Worm (Caenorhabditis elegans) whole organism, L2 larva: ENCODE measurements around the gene Y48E1B.8.
A peak's percentile ranks its signal among the peaks of the same experiment; 100 is the strongest.

Source experiments
- ZK546.5 ChIP-seq: sonication (generic microtip); optimal IDR thresholded peaks from 2 replicates; lab custom pipeline; 2017; ENCODE audit warnings: missing biosample characterization, missing genetic modification characterization
- aly-2 ChIP-seq: fragments of 150-350 bp; optimal IDR thresholded peaks from 2 replicates; lab custom pipeline; 2014; ENCODE audit warnings: missing biosample characterization, missing genetic modification characterization
- ama-1 ChIP-seq: fragments of 150-350 bp; optimal IDR thresholded peaks from 2 replicates; lab custom pipeline; 2018; ENCODE audit warnings: inconsistent platforms
- ceh-16 ChIP-seq: fragments of 150-350 bp; optimal IDR thresholded peaks from 2 replicates; lab custom pipeline; 2014; ENCODE audit warnings: missing biosample characterization, missing genetic modification characterization
- dmd-4 ChIP-seq: sonication (generic microtip); optimal IDR thresholded peaks from 2 replicates; lab custom pipeline; 2017; ENCODE audit warnings: missing biosample characterization, missing genetic modification characterization
- egl-27 ChIP-seq: sonication (generic microtip); optimal IDR thresholded peaks from 3 replicates; lab custom pipeline; 2017; ENCODE audit warnings: missing biosample characterization, missing genetic modification reagents, missing genetic modification characterization
- elt-1 ChIP-seq: fragments of 150-350 bp; optimal IDR thresholded peaks from 2 replicates; lab custom pipeline; 2014; ENCODE audit warnings: missing biosample characterization, missing genetic modification characterization
- elt-3 ChIP-seq: sonication (generic microtip); optimal IDR thresholded peaks from 2 replicates; lab custom pipeline; 2017; ENCODE audit warnings: missing biosample characterization, missing genetic modification characterization
- fos-1 ChIP-seq: fragments of 150-350 bp; optimal IDR thresholded peaks from 2 replicates; lab custom pipeline; 2014; ENCODE audit warnings: missing biosample characterization, missing genetic modification characterization
- gmeb-1 ChIP-seq: fragments of 150-350 bp; optimal IDR thresholded peaks from 2 replicates; lab custom pipeline; 2014; ENCODE audit warnings: missing biosample characterization, missing genetic modification characterization
- lin-11 ChIP-seq: fragments of 150-350 bp; sonication (generic microtip); optimal IDR thresholded peaks from 2 replicates; lab custom pipeline; 2014; ENCODE audit warnings: missing biosample characterization, missing genetic modification characterization, inconsistent platforms, mixed read lengths
- lin-39 ChIP-seq: fragments of 150-350 bp; optimal IDR thresholded peaks from 2 replicates; lab custom pipeline; 2014; ENCODE audit warnings: missing biosample characterization, missing genetic modification reagents, missing genetic modification characterization
- lsy-2 ChIP-seq, 2 experiments: fragments of 150-350 bp in 1 of 2; sonication (generic microtip) in 1 of 2; optimal IDR thresholded peaks; 2 replicates each; lab custom pipeline; 2014 to 2017; ENCODE audit warnings: missing biosample characterization in 2 of 2, missing genetic modification characterization in 2 of 2
- mbf-1 ChIP-seq: sonication (generic microtip); optimal IDR thresholded peaks from 2 replicates; lab custom pipeline; 2017; ENCODE audit warnings: missing biosample characterization, missing genetic modification characterization
- mdl-1 ChIP-seq, 2 experiments: fragments of 150-350 bp in 1 of 2; sonication (generic microtip) in 1 of 2; optimal IDR thresholded peaks; 2 replicates each; lab custom pipeline; 2017; ENCODE audit warnings: missing biosample characterization in 2 of 2, missing genetic modification characterization in 2 of 2
- nhr-10 ChIP-seq: sonication (generic microtip); optimal IDR thresholded peaks from 2 replicates; lab custom pipeline; 2017; ENCODE audit warnings: missing biosample characterization, missing genetic modification characterization
- nhr-11 ChIP-seq: fragments of 150-350 bp; optimal IDR thresholded peaks from 2 replicates; lab custom pipeline; 2014; ENCODE audit warnings: missing biosample characterization, missing genetic modification characterization
- nhr-12 ChIP-seq: fragments of 150-350 bp; optimal IDR thresholded peaks from 2 replicates; lab custom pipeline; 2014; ENCODE audit warnings: missing biosample characterization, missing genetic modification characterization
- nhr-129 ChIP-seq: fragments of 150-350 bp; optimal IDR thresholded peaks from 2 replicates; lab custom pipeline; 2014; ENCODE audit warnings: missing biosample characterization, missing genetic modification characterization
- nhr-21 ChIP-seq: fragments of 150-350 bp; optimal IDR thresholded peaks from 2 replicates; lab custom pipeline; 2014; ENCODE audit warnings: missing biosample characterization, missing genetic modification characterization
- nhr-23 ChIP-seq: fragments of 150-350 bp; optimal IDR thresholded peaks from 2 replicates; lab custom pipeline; 2014; ENCODE audit warnings: missing biosample characterization, missing genetic modification reagents, missing genetic modification characterization
- nhr-25 ChIP-seq: fragments of 150-350 bp; sonication (generic microtip); optimal IDR thresholded peaks from 3 replicates; lab custom pipeline; 2014; ENCODE audit warnings: missing biosample characterization, missing genetic modification characterization
- nhr-6 ChIP-seq: fragments of 150-350 bp; optimal IDR thresholded peaks from 2 replicates; lab custom pipeline; 2014; ENCODE audit warnings: missing biosample characterization, missing genetic modification characterization
- peb-1 ChIP-seq: fragments of 150-350 bp; optimal IDR thresholded peaks from 2 replicates; lab custom pipeline; 2014; ENCODE audit warnings: missing biosample characterization, missing genetic modification characterization
- skn-1 ChIP-seq: sonication (generic microtip); optimal IDR thresholded peaks from 2 replicates; lab custom pipeline; 2017; ENCODE audit warnings: missing biosample characterization, missing genetic modification characterization
- sma-9 ChIP-seq, 2 experiments: fragments of 150-350 bp in 1 of 2; sonication (generic microtip) in 1 of 2; optimal IDR thresholded peaks; 2 replicates each; lab custom pipeline; 2014 to 2016; ENCODE audit warnings: missing genetic modification characterization in 2 of 2, mild to moderate bottlenecking in 1 of 2, missing biosample characterization in 1 of 2, missing compliant biosample characterization in 1 of 2, missing genetic modification reagents in 1 of 2, moderate library complexity in 1 of 2
- snpc-4 ChIP-seq: fragments of 150-350 bp; optimal IDR thresholded peaks from 2 replicates; lab custom pipeline; 2014; ENCODE audit warnings: missing biosample characterization, missing genetic modification characterization
- unc-62 ChIP-seq: fragments of 150-350 bp; optimal IDR thresholded peaks from 2 replicates; lab custom pipeline; 2014; ENCODE audit warnings: missing biosample characterization, missing genetic modification reagents, missing genetic modification characterization
- zag-1 ChIP-seq: fragments of 150-350 bp; optimal IDR thresholded peaks from 2 replicates; lab custom pipeline; 2014; ENCODE audit warnings: missing biosample characterization, missing genetic modification characterization
- ztf-1 ChIP-seq: fragments of 200-800 bp; sonication (Bioruptor generic); conservative IDR thresholded peaks from 2 replicates; pipeline ENCODE4 v1.3.6; 2022; ENCODE audit warnings: missing genetic modification characterization, missing compliant biosample characterization
- ztf-4 ChIP-seq: fragments of 150-350 bp; optimal IDR thresholded peaks from 2 replicates; lab custom pipeline; 2014; ENCODE audit warnings: missing biosample characterization, missing genetic modification characterization

Gene Y48E1B.8

DNA sequence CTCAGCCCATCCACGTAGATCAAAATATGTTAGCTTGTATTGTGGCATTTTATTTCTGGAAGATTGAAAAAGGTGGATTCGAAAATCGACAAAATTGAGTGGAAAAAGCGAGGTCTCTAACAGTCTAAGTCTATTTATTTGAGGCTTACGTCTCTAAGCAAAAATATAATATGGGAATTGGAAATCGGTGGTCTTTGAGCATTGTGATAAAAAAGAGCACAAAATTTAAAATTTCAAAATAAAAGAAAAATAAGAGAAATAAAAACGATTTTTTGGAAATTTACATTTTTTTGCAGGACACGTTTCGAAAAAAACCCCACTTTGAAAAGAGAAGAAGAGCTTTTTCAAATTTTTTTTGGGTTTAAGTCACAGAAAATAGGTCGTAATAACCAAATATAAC is 27.6 kb downstream of the Y48E1B.8 start, which contains the start of gene gst-15:
Gene gst-15 (minus strand): TSS at position 101 of the 400 bp plus-strand sequence.
- TF ChIP-seq nhr-11 (tag; lab: Kevin White, UChicago) (no peak), unc-62 (GFP tag; lab: Kevin White, UChicago) (no peak), zag-1 (tag; lab: Kevin White, UChicago) (no peak)

DNA sequence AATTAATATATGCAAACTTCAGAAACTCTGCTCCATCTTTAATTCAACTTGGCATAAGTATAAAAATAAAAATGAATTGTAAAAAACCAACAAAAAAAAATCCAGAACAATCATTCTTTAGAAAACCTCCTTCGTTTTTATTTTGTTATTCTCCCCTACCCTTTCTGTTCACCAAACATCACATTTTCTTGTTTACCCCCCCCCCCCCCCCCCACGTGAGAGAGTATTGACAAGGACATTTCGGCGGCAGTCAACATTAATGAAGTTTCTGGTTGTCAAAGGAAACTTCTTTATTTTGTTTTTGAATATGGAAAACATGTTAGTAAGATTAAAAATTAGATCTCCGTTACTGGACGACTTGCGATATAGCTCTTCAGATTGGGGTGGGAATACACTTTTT is 29.0 kb downstream of the Y48E1B.8 start:
- TF ChIP-seq aly-2 (tag; lab: Kevin White, UChicago) = no peak
- TF ChIP-seq ZK546.5 (tag; lab: Kevin White, UChicago) = no peak
- TF ChIP-seq, all 48 proteins: peak for 0

DNA sequence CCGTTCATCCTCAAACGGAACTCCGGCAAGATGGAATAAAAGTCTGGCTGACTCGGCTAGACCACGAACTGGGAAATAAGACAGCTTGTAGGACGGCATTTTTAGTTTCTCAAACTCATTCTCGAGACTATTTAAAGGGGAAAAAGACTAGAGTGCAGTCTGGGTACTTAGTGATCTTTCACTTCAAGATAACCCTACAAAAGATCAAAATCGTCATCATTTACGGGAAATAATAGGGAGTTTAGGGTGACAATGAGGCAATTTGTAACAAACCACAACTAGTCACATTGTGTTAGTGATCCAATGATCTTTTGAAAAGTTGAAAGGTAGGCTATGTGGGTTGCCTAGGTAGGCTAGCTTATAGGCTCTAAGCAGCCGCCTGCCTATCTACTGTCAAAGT is 30.5 kb downstream of the Y48E1B.8 start, which contains the start of gene gst-14:
Gene gst-14 (minus strand): TSS at position 101 of the 400 bp plus-strand sequence.
- TF ChIP-seq lin-39 (tag; lab: Kevin White, UChicago) (no peak), nhr-11 (tag; lab: Kevin White, UChicago) (no peak), ztf-4 (tag; lab: Kevin White, UChicago) (no peak), nhr-21 (tag; lab: Kevin White, UChicago) (no peak), aly-2 (tag; lab: Kevin White, UChicago) (no peak), elt-1 (tag; lab: Kevin White, UChicago) (no peak), elt-3 (tag; lab: Kevin White, UChicago) (no peak), nhr-129 (tag; lab: Kevin White, UChicago) (no peak)

DNA sequence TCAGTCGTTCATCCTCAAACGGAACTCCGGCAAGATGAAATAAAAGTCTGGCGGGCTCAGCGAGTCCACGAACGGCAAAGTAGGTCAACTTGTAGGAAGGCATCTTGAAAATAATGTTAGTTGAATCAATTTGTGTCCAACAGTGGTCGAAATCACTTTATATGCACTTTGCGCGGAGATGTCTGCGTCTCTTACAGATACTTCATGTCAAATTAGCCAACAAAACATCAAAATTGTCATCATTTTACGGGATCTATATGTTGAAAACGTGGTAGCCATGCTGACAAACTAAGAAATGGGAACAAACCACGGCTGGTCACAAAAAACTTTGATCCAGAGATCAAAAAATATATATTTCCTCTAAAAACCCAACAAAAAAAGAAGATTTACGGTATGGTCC is 32.3 kb downstream of the Y48E1B.8 start, which contains the start of gene gst-12:
Gene gst-12 (minus strand): TSS at position 254 of the 400 bp plus-strand sequence.
- TF ChIP-seq nhr-21 (tag; lab: Kevin White, UChicago) = peak; percentile 61
- no peak for TF ChIP-seq gmeb-1 (tag; lab: Kevin White, UChicago)
- TF ChIP-seq sma-9 (GFP tag; optimal IDR thresholded peaks at IDR 0.05; lab: Kevin White, UChicago) = peak; percentile 63
- TF ChIP-seq sma-9 (tag; optimal IDR thresholded peaks at IDR 0.05; lab: Kevin White, UChicago) = no peak

DNA sequence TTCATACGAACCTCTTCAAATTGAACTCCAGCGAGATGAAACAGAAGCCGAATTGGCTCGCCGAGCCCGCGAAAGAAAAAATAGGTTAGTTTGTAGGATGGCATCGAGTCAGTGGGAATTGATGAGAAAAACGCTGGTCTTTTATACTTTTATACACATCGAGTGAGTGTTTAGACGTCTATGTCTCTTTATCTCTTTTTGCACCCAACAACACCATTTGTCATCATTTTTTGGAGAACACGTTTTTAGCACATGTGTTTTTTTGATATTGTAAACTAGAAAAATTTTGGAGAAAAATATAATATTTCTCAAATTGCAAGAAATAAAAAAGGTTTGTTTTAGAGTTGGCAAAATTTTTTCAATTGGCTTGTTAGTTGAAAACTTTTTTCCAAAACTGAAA is 38.8 kb downstream of the Y48E1B.8 start, which contains the start of gene gst-16:
Gene gst-16 (minus strand): TSS at position 111 of the 400 bp plus-strand sequence.
- TF ChIP-seq nhr-25 = no peak
- TF ChIP-seq skn-1 (tag; lab: Kevin White, UChicago) = peak; percentile 70
- TF ChIP-seq, all 48 proteins: peak for 1

DNA sequence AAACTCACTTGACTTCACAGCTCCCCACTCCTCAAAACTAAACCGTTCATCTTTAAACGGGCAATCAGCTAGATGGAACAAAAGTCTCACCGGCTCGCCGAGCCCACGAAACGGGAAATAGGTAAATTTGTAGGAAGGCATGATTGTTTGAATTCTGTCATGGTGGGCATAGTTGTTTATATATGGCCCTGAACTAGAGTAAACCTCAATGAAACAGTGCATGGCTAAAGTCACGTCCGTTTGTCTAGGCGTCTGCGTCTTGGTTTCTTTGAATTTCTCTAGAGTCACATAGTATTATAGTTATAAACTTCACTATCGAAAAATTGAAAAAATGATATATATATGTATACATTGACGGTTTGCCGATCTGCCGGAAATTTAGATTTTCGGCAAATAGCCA is 41.5 kb downstream of the Y48E1B.8 start, which contains the start of gene gst-19:
Gene gst-19 (minus strand): TSS at position 145 of the 400 bp plus-strand sequence.
- TF ChIP-seq unc-62 (GFP tag; lab: Kevin White, UChicago) = no peak
- no peak for TF ChIP-seq mdl-1 (tag; optimal IDR thresholded peaks at IDR 0.05; lab: Kevin White, UChicago)
- no peak for TF ChIP-seq nhr-12 (tag; lab: Kevin White, UChicago)
- TF ChIP-seq egl-27 (tag; lab: Kevin White, UChicago) = no peak
- TF ChIP-seq nhr-129 (tag; lab: Kevin White, UChicago) = no peak
- no peak for TF ChIP-seq dmd-4
- no peak for TF ChIP-seq elt-1 (tag; lab: Kevin White, UChicago)
- TF ChIP-seq fos-1 (tag; lab: Kevin White, UChicago) = no peak
- no peak for TF ChIP-seq ceh-16 (tag; lab: Kevin White, UChicago)
- TF ChIP-seq nhr-23 (tag; lab: Kevin White, UChicago) = no peak
- no peak for TF ChIP-seq lsy-2 (tag; optimal IDR thresholded peaks at IDR 0.05; lab: Kevin White, UChicago)

DNA sequence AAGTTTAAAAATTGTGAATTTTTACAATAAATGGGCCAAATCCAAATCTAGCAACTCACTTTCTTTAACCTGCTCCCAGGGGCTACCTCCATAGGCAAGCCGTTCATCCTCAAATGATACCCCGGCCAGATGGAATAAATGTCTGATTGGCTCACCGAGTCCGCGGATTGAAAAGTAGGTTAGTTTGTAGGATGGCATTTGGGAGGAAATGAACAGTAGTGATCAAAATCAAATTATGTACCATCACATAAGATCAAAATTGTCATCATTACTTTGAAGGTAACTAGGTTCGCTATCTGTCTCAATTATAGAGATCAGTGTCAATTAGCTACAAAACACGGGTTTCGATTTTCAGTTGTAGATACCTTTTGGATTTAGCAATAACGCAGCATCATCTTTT is 45.2 kb downstream of the Y48E1B.8 start, which contains the start of the genes gst-17 and gst-18:
Gene gst-17 (minus strand): TSS at position 101 of the 400 bp plus-strand sequence.
Gene gst-18 (minus strand): TSS at position 198 of the 400 bp plus-strand sequence.
- TF ChIP-seq lin-39 (tag; lab: Kevin White, UChicago) = no peak
- TF ChIP-seq snpc-4 (tag; lab: Kevin White, UChicago) = no peak
- no peak for TF ChIP-seq skn-1 (tag; lab: Kevin White, UChicago)
- TF ChIP-seq nhr-6 (tag; lab: Kevin White, UChicago) = no peak
- TF ChIP-seq dmd-4 = no peak
- TF ChIP-seq ama-1 (lab: Kevin White, UChicago) = no peak
- TF ChIP-seq nhr-12 (tag; lab: Kevin White, UChicago) = no peak
- TF ChIP-seq ceh-16 (tag; lab: Kevin White, UChicago) = no peak
- TF ChIP-seq nhr-10 (tag; lab: Kevin White, UChicago) = no peak
- no peak for TF ChIP-seq elt-1 (tag; lab: Kevin White, UChicago)
- TF ChIP-seq sma-9 (GFP tag; optimal IDR thresholded peaks at IDR 0.05; lab: Kevin White, UChicago) = no peak
- TF ChIP-seq sma-9 (tag; optimal IDR thresholded peaks at IDR 0.05; lab: Kevin White, UChicago) = no peak
- no peak for TF ChIP-seq lin-11 (tag; lab: Kevin White, UChicago)
- TF ChIP-seq nhr-23 (tag; lab: Kevin White, UChicago) = no peak
- no peak for TF ChIP-seq peb-1 (tag; lab: Kevin White, UChicago)
- no peak for TF ChIP-seq elt-3 (tag; lab: Kevin White, UChicago)
- TF ChIP-seq nhr-25 = no peak
- no peak for TF ChIP-seq ztf-1 (GFP tag; lab: Robert Waterston, UW)
- no peak for TF ChIP-seq mbf-1 (tag; lab: Kevin White, UChicago)
- TF ChIP-seq mdl-1 (tag; optimal IDR thresholded peaks at IDR 0.05; lab: Kevin White, UChicago) = no peak
- TF ChIP-seq fos-1 (tag; lab: Kevin White, UChicago) = no peak
